Worm (Caenorhabditis elegans): ENCODE data around the gene set-4.

The set-4 gene

ce11 chrII:6355396-6356346 is 24.5 kb upstream of the set-4 start, which contains the start of gene C32D5.11 (continued):
- TF ChIP-seq nhr-84 (tag; optimal IDR thresholded peaks at IDR 0.05) (no peak), swsn-7 (tag; optimal IDR thresholded peaks at IDR 0.05) (peak; percentile 83), lin-13 (GFP tag; optimal IDR thresholded peaks at IDR 0.05) (peak; percentile 69), nhr-237 (tag; optimal IDR thresholded peaks at IDR 0.05) (no peak), mdl-1 (tag; optimal IDR thresholded peaks at IDR 0.05) (peak in 1 of 2 experiments; percentile 61), pqm-1 (tag; optimal IDR thresholded peaks at IDR 0.05) (no peak), ces-1 (GFP tag; optimal IDR thresholded peaks at IDR 0.05) (no peak), vab-15 (tag; optimal IDR thresholded peaks at IDR 0.05) (no peak), jun-1 (tag; optimal IDR thresholded peaks at IDR 0.05) (peak; percentile 48), lin-35 (GFP tag; optimal IDR thresholded peaks at IDR 0.05) (peak; percentile 80 to 86), fos-1 (tag; optimal IDR thresholded peaks at IDR 0.05) (peak; percentile 35), Y116A8C.19 (tag; optimal IDR thresholded peaks at IDR 0.05; ENCODE audit: borderline replicate concordance) (no peak), mep-1 (tag; optimal IDR thresholded peaks at IDR 0.05) (peak; percentile 85), unc-98 (GFP tag; IDR thresholded peaks at IDR 0.05) (no peak), unc-86 (tag; optimal IDR thresholded peaks at IDR 0.05) (peak; percentile 78), ztf-4 (tag; optimal IDR thresholded peaks at IDR 0.05) (peak; percentile 63), rnt-1 (tag; optimal IDR thresholded peaks at IDR 0.05) (peak; percentile 86), isw-1 (GFP tag; IDR thresholded peaks at IDR 0.05) (peak; percentile 63), fkh-8 (tag; optimal IDR thresholded peaks at IDR 0.05) (peak; percentile 91), egl-27 (tag; optimal IDR thresholded peaks at IDR 0.05) (no peak), irx-1 (tag; optimal IDR thresholded peaks at IDR 0.05) (peak; percentile 63), sptf-1 (tag; optimal IDR thresholded peaks at IDR 0.05) (no peak), lin-15B (tag; optimal IDR thresholded peaks at IDR 0.05) (peak; percentile 57), ceh-8 (GFP tag; optimal IDR thresholded peaks at IDR 0.05) (no peak), snu-23 (GFP tag; optimal IDR thresholded peaks at IDR 0.05) (peak; percentile 88), dpl-1 (GFP tag; optimal IDR thresholded peaks at IDR 0.05) (peak; percentile 49 to 81 (median 78)), nhr-47 (tag; optimal IDR thresholded peaks at IDR 0.05) (peak; percentile 84), C34B4.2 (tag; optimal IDR thresholded peaks at IDR 0.05) (no peak), lsy-2 (tag; optimal IDR thresholded peaks at IDR 0.05) (peak; percentile 82 to 86), ceh-88 (GFP tag; IDR thresholded peaks at IDR 0.05) (no peak), ceh-63 (GFP tag; optimal IDR thresholded peaks at IDR 0.05) (no peak), zip-4 (GFP tag; optimal IDR thresholded peaks at IDR 0.05) (no peak), hlh-4 (tag; optimal IDR thresholded peaks at IDR 0.05) (no peak), aly-2 (tag; optimal IDR thresholded peaks at IDR 0.05) (no peak), mab-9 (GFP tag; IDR thresholded peaks at IDR 0.05) (no peak), zag-1 (tag; optimal IDR thresholded peaks at IDR 0.05) (no peak), lin-14 (GFP tag; optimal IDR thresholded peaks at IDR 0.05) (peak; percentile 91), ceh-90 (tag; optimal IDR thresholded peaks at IDR 0.05) (no peak), xbp-1 (tag; optimal IDR thresholded peaks at IDR 0.05) (peak; percentile 79), tbx-2 (tag; optimal IDR thresholded peaks at IDR 0.05) (peak; percentile 73), nhr-28 (tag; optimal IDR thresholded peaks at IDR 0.05) (no peak), unc-62 (GFP tag; optimal IDR thresholded peaks at IDR 0.05) (no peak), aha-1 (tag; optimal IDR thresholded peaks at IDR 0.05) (no peak), F16B12.6 (tag; optimal IDR thresholded peaks at IDR 0.05) (peak; percentile 54), dsc-1 (tag; optimal IDR thresholded peaks at IDR 0.05) (peak; percentile 68), tlp-1 (tag; optimal IDR thresholded peaks at IDR 0.05) (no peak), pax-3 (tag; optimal IDR thresholded peaks at IDR 0.05) (peak; percentile 17), sox-4 (tag; optimal IDR thresholded peaks at IDR 0.05) (no peak), hpl-2 (GFP tag; optimal IDR thresholded peaks at IDR 0.05) (no peak), nhr-77 (tag; optimal IDR thresholded peaks at IDR 0.05) (peak; percentile 72), unc-30 (tag; optimal IDR thresholded peaks at IDR 0.05) (no peak), elt-2 (tag; optimal IDR thresholded peaks at IDR 0.05) (no peak)
